Worm (Caenorhabditis elegans): ENCODE measurements around the gene T06C12.9.

T06C12.9 gene

ce11 chrV:15921102-15921501, 35.2 kb upstream of the T06C12.9 start, which contains the start of gene cdr-1:
Gene cdr-1 (plus strand): TSS chrV:15921309.
- TF ChIP-seq aha-1 (tag), result no peak
- TF ChIP-seq hmg-1.1 (GFP tag; IDR thresholded peaks at IDR 0.05), result no peak
- TF ChIP-seq mep-1 (tag; optimal IDR thresholded peaks at IDR 0.05), result no peak
- no peak for TF ChIP-seq tra-1 (GFP tag; IDR thresholded peaks at IDR 0.05)
- no peak for TF ChIP-seq pha-4 (GFP tag; IDR thresholded peaks at IDR 0.05)
- TF ChIP-seq pha-4 (tag; optimal IDR thresholded peaks at IDR 0.05), result no peak
- TF ChIP-seq duxl-1 (tag; optimal IDR thresholded peaks at IDR 0.05; ENCODE audit: poor library complexity), result no peak
- TF ChIP-seq dmd-9 (GFP tag; IDR thresholded peaks at IDR 0.05), result no peak
- no peak for TF ChIP-seq spr-3 (GFP tag; optimal IDR thresholded peaks at IDR 0.05)
- no peak for TF ChIP-seq snpc-4 (tag; optimal IDR thresholded peaks at IDR 0.05)
- TF ChIP-seq ztf-11 (tag; optimal IDR thresholded peaks at IDR 0.05), result no peak
- TF ChIP-seq nhr-42 (GFP tag; IDR thresholded peaks at IDR 0.05), result no peak
- peak; percentile 93 for TF ChIP-seq nhr-28 (tag; optimal IDR thresholded peaks at IDR 0.05)
- peak; percentile 39 for TF ChIP-seq pqm-1 (tag; optimal IDR thresholded peaks at IDR 0.05)
- no peak for TF ChIP-seq D1046.2 (GFP tag; IDR thresholded peaks at IDR 0.05)
- TF ChIP-seq unc-62 (GFP tag; optimal IDR thresholded peaks at IDR 0.05 in 1 of 2), result peak in 1 of 2 experiments; percentile 36
- no peak for TF ChIP-seq unc-62 (tag; optimal IDR thresholded peaks at IDR 0.05)
- no peak for TF ChIP-seq nhr-48 (tag; optimal IDR thresholded peaks at IDR 0.05)
- no peak for TF ChIP-seq ceh-82 (tag; optimal IDR thresholded peaks at IDR 0.05)
- TF ChIP-seq lsy-2 (tag; optimal IDR thresholded peaks at IDR 0.05), result no peak
- no peak for TF ChIP-seq madf-9 (GFP tag; conservative IDR thresholded peaks at IDR 0.05)
- TF ChIP-seq ceh-28 (tag; optimal IDR thresholded peaks at IDR 0.05), result no peak
- TF ChIP-seq php-3 (GFP tag; IDR thresholded peaks at IDR 0.05), result no peak

- no peak for TF ChIP-seq snpc-1.2 (GFP tag; IDR thresholded peaks at IDR 0.05)
- no peak for TF ChIP-seq Y5F2A.4 (GFP tag; optimal IDR thresholded peaks at IDR 0.05)
- no peak for TF ChIP-seq nhr-25 (tag; optimal IDR thresholded peaks at IDR 0.05; ENCODE audit: borderline replicate concordance, insufficient read depth)
- TF ChIP-seq hlh-30 (tag; optimal IDR thresholded peaks at IDR 0.05; ENCODE audit: insufficient read depth), result no peak
- TF ChIP-seq Y105C5A.15 (GFP tag; IDR thresholded peaks at IDR 0.05), result no peak
These were observed 34.4 kb upstream of the T06C12.9 start, which contains the start of gene F35E8.10 for ce11 chrV:15920273-15920672. Gene F35E8.10 (minus strand): TSS chrV:15920373.

ce11 chrV:15917458-15917857, 31.6 kb upstream of the T06C12.9 start, which contains the start of gene F35E8.9:
Gene F35E8.9 (minus strand): TSS chrV:15917558.
- TF ChIP-seq nhr-76 (tag; optimal IDR thresholded peaks at IDR 0.05), result no peak
- TF ChIP-seq jun-1 (tag; optimal IDR thresholded peaks at IDR 0.05), result no peak
- no peak for TF ChIP-seq F44E2.7 (GFP tag; IDR thresholded peaks at IDR 0.05)
- no peak for TF ChIP-seq unc-130 (GFP tag; optimal IDR thresholded peaks at IDR 0.05)
- TF ChIP-seq T26A8.4 (GFP tag; IDR thresholded peaks at IDR 0.05), result no peak
- TF ChIP-seq ctbp-1 (GFP tag; IDR thresholded peaks at IDR 0.05), result no peak
- TF ChIP-seq set-16 (GFP tag; IDR thresholded peaks at IDR 0.05), result no peak
- TF ChIP-seq ztf-7 (tag; optimal IDR thresholded peaks at IDR 0.05), result no peak
- no peak for TF ChIP-seq nhr-25 (tag; optimal IDR thresholded peaks at IDR 0.05; ENCODE audit: borderline replicate concordance, insufficient read depth)
- no peak for TF ChIP-seq tag-97 (GFP tag; IDR thresholded peaks at IDR 0.05)
- no peak for TF ChIP-seq mdt-29 (GFP tag; IDR thresholded peaks at IDR 0.05)
- no peak for TF ChIP-seq nhr-111 (GFP tag; optimal IDR thresholded peaks at IDR 0.05)

- no peak for TF ChIP-seq nhr-11 (tag; optimal IDR thresholded peaks at IDR 0.05)
- no peak for TF ChIP-seq egl-43 (GFP tag; IDR thresholded peaks at IDR 0.05)
- TF ChIP-seq daf-16 (GFP tag; optimal IDR thresholded peaks at IDR 0.05), result no peak
- TF ChIP-seq daf-16 (tag; optimal IDR thresholded peaks at IDR 0.05), result peak; percentile 79
- TF ChIP-seq lsy-2 (tag; optimal IDR thresholded peaks at IDR 0.05), result no peak
- TF ChIP-seq nhr-237 (tag; optimal IDR thresholded peaks at IDR 0.05), result no peak
- TF ChIP-seq unc-62 (GFP tag; optimal IDR thresholded peaks at IDR 0.05 in 1 of 2), result no peak
- TF ChIP-seq unc-62 (tag; optimal IDR thresholded peaks at IDR 0.05), result no peak
- no peak for TF ChIP-seq ztf-7 (tag; optimal IDR thresholded peaks at IDR 0.05)
- peak; percentile 51 for TF ChIP-seq mxl-3 (GFP tag; optimal IDR thresholded peaks at IDR 0.05)
- TF ChIP-seq nhr-111 (GFP tag; optimal IDR thresholded peaks at IDR 0.05), result no peak
- no peak for TF ChIP-seq hmg-1.1 (GFP tag; IDR thresholded peaks at IDR 0.05)
- no peak for TF ChIP-seq T26A8.4 (GFP tag; IDR thresholded peaks at IDR 0.05)
- no peak for TF ChIP-seq zfp-3 (GFP tag; conservative IDR thresholded peaks at IDR 0.05)
- TF ChIP-seq dmd-9 (GFP tag; IDR thresholded peaks at IDR 0.05), result no peak
- TF ChIP-seq spr-1 (tag; optimal IDR thresholded peaks at IDR 0.05), result no peak
- TF ChIP-seq gei-8 (GFP tag; optimal IDR thresholded peaks at IDR 0.05), result no peak
- peak; percentile 32 for TF ChIP-seq hlh-11 (tag; optimal IDR thresholded peaks at IDR 0.05)
These were observed 30.1 kb upstream of the T06C12.9 start, which contains the start of gene gst-38 for ce11 chrV:15915919-15916318. Gene gst-38 (minus strand): TSS chrV:15916070.

Measured in whole organism, L4 larva.